Worm (Caenorhabditis elegans): ENCODE measurements around the gene Y51H7C.7.

Gene Y51H7C.7

DNA sequence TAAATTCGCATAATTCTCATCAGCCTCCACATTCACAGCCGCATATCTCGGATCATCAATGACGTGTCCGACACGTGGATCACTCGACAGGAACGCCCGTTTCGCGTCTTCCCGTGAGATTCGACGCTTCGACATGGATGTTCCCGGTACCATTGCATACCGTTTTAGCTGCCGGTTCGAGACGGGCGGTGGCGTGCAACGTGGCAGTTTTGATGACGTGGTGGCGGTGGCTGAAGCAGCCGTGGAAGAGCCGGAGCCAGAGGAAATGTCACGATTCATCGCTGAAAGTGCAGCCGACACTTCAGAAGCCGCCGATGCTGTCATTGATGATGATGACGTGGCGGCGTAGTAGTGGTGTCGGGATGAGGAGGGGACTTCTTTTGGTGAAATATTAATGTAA, 30.8 kb upstream of the Y51H7C.7 start:
- TF ChIP-seq F37B4.10 (GFP tag; IDR thresholded peaks at IDR 0.05) = no peak
- no peak for TF ChIP-seq mel-28 (tag; optimal IDR thresholded peaks at IDR 0.05; ENCODE audit: borderline replicate concordance)
- no peak for TF ChIP-seq akir-1 (GFP tag; optimal IDR thresholded peaks at IDR 0.05)
- TF ChIP-seq zfh-2 (GFP tag; conservative IDR thresholded peaks at IDR 0.05) = peak; percentile 70
- no peak for TF ChIP-seq F22D6.2 (tag; optimal IDR thresholded peaks at IDR 0.05)

DNA sequence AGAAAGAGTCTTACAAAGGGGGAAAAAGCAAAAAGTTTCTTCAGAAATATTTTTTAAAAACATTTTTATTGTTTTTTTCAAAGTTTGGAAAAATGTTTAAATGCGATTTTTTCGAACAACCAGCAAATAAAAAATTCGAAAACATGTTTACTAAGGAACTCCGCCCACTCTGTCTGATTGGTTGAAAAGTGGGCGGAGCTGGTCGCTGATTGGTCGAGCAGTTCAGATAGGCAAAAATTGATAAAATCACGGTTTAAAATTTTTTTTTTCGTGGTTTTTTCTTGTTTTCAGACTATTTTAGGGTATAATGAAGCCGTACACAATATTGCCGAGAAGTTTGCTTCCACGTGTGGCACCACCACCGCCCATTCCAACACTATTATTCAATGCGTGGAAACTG, 30.2 kb upstream of the Y51H7C.7 start:
- TF ChIP-seq nhr-120 (GFP tag; IDR thresholded peaks at IDR 0.05) (no peak), ekl-4 (GFP tag; IDR thresholded peaks at IDR 0.05) (no peak), ccch-3 (GFP tag; optimal IDR thresholded peaks at IDR 0.05) (no peak), ama-1 (optimal IDR thresholded peaks at IDR 0.05) (no peak), ama-1 (GFP tag; optimal IDR thresholded peaks at IDR 0.05) (no peak), ztf-18 (tag; optimal IDR thresholded peaks at IDR 0.05) (no peak), nhr-179 (tag; optimal IDR thresholded peaks at IDR 0.05) (no peak), C06A6.2 (GFP tag; conservative IDR thresholded peaks at IDR 0.05) (no peak), F55B11.4 (tag; optimal IDR thresholded peaks at IDR 0.05; ENCODE audit: borderline replicate concordance, insufficient read depth) (no peak), snpc-4 (GFP tag; optimal IDR thresholded peaks at IDR 0.05) (no peak), snpc-4 (tag; optimal IDR thresholded peaks at IDR 0.05) (no peak), gei-17 (GFP tag; optimal IDR thresholded peaks at IDR 0.05) (no peak), mel-28 (tag; optimal IDR thresholded peaks at IDR 0.05; ENCODE audit: borderline replicate concordance) (no peak), snpc-1.1 (tag; optimal IDR thresholded peaks at IDR 0.05; ENCODE audit: insufficient read depth) (no peak), lin-54 (GFP tag; optimal IDR thresholded peaks at IDR 0.05) (no peak), aptf-2 (GFP tag; conservative IDR thresholded peaks at IDR 0.05) (no peak), ceh-27 (GFP tag; optimal IDR thresholded peaks at IDR 0.05) (no peak), dpl-1 (GFP tag; optimal IDR thresholded peaks at IDR 0.05) (no peak), attf-3 (GFP tag; conservative IDR thresholded peaks at IDR 0.05) (no peak), ZK185.1 (tag; optimal IDR thresholded peaks at IDR 0.05; ENCODE audit: poor library complexity, severe bottlenecking) (no peak)

DNA sequence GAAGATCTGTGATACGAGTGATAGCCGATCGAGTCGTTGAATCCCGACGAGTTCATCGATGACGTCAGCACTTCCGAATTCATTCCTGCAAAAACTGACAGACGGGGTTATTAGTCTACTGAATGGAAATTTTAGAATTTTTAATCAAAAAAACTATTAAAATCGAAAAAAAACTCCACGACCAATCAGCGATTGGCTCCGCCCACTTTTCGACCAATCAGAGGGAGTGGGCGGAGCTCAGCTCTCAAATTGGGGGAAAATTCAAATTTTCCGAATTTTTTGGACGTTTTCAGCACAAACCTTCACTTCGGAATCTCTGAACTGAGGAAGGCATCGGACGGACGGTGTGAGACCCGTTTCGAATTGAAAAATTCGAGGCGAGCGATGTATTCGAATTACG, 29.4 kb upstream of the Y51H7C.7 start:
- no peak for TF ChIP-seq let-526 (GFP tag; IDR thresholded peaks at IDR 0.05)
- peak; percentile 83 for TF ChIP-seq nfyb-1 (GFP tag; IDR thresholded peaks at IDR 0.05)

DNA sequence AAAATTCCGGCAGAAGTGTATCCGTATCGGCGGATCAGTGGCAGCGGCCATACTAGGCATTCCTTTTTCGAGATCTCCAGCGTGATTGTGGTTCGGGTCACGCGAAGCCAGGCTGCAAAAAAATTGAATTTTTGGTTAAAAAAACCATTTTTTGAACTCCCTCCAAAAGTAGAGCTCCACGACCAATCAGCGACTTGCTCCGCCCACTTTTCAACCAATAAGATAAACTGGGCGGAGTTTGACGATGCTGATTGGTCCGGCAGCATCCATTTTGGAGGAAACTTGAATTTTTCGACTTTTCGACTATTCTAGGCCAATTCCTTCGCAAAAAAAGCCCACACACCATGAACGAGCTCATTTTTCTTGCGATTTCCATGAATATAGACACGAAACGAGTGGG, 27.9 kb upstream of the Y51H7C.7 start:
- no peak for TF ChIP-seq xnd-1 (tag; optimal IDR thresholded peaks at IDR 0.05)
- no peak for TF ChIP-seq lin-54 (GFP tag; optimal IDR thresholded peaks at IDR 0.05)
- no peak for TF ChIP-seq lin-26 (GFP tag; IDR thresholded peaks at IDR 0.05)
- no peak for TF ChIP-seq repo-1 (tag; optimal IDR thresholded peaks at IDR 0.05)
- no peak for TF ChIP-seq lin-35 (GFP tag; optimal IDR thresholded peaks at IDR 0.05)
- TF ChIP-seq F23B12.7 (tag; optimal IDR thresholded peaks at IDR 0.05; ENCODE audit: insufficient read depth) = no peak
- no peak for TF ChIP-seq ceh-79 (tag; optimal IDR thresholded peaks at IDR 0.05)
- TF ChIP-seq Y53G8AR.9 (GFP tag; conservative IDR thresholded peaks at IDR 0.05) = no peak
- no peak for TF ChIP-seq K11D2.4 (GFP tag; IDR thresholded peaks at IDR 0.05)

DNA sequence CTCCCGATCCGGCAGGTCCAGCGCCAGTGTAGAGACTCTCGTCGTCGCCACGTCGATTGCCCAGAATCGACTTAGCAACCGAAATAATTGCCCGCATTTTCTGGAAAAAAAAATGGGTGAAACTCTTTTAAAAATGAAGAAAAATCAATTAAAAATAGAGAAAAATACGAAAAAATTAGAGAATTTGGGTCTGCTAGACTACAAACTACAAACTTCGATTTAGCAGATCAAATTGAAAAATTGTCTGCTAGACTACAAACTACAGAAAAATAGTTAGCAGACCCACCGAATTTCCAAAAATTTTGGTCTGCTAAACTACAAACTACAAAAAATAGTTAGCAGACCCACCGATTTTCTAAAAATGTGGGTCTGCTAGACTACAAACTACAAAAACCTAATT, 27.5 kb upstream of the Y51H7C.7 start, which contains the start of gene rog-1:
rog-1 (minus strand) TSS at position 101 of the 400 bp plus-strand sequence.
- TF ChIP-seq C06A6.2 (GFP tag; conservative IDR thresholded peaks at IDR 0.05) (no peak), K11D2.4 (GFP tag; IDR thresholded peaks at IDR 0.05) (no peak), F23B12.7 (tag; optimal IDR thresholded peaks at IDR 0.05; ENCODE audit: insufficient read depth) (no peak), K12H6.12 (tag; optimal IDR thresholded peaks at IDR 0.05) (no peak), unc-62 (GFP tag; optimal IDR thresholded peaks at IDR 0.05) (no peak)
